Fruit fly (Drosophila melanogaster) whole organism, prepupa: Measurements from ENCODE around the gene CG14411.

Experiments
- CG10631 ChIP-seq: fragments of 200-800 bp; sonication (Bioruptor generic); optimal IDR thresholded peaks from 2 replicates; lab custom pipeline; 2016; ENCODE audit warnings: missing biosample characterization, missing genetic modification characterization
- CG10669 ChIP-seq: fragments of 200-800 bp; sonication (Bioruptor generic); optimal IDR thresholded peaks from 3 replicates; lab custom pipeline; 2018; ENCODE audit warnings: missing biosample characterization, mild to moderate bottlenecking, missing genetic modification characterization, moderate library complexity
- CG11294 ChIP-seq: fragments of 200-800 bp; sonication (Bioruptor generic); IDR thresholded peaks from 2 replicates; pipeline ENCODE4 v1.3.6; 2022; ENCODE audit warnings: missing biosample characterization, missing genetic modification characterization
- CG11762 ChIP-seq: fragments of 200-800 bp; sonication (Bioruptor generic); optimal IDR thresholded peaks from 3 replicates; lab custom pipeline; 2016; ENCODE audit warnings: missing biosample characterization, missing genetic modification characterization; ENCODE audit not compliant: insufficient read depth
- CG11902 ChIP-seq: fragments of 200-800 bp; sonication (Bioruptor generic); optimal IDR thresholded peaks from 3 replicates; lab custom pipeline; 2016; ENCODE audit warnings: missing biosample characterization, missing genetic modification characterization
- CG3032 ChIP-seq: fragments of 200-800 bp; optimal IDR thresholded peaks from 2 replicates; lab custom pipeline; 2019; ENCODE audit warnings: missing biosample characterization, mild to moderate bottlenecking, missing genetic modification characterization, moderate library complexity
- CG31627 ChIP-seq: fragments of 200-800 bp; sonication (Bioruptor generic); optimal IDR thresholded peaks from 3 replicates; lab custom pipeline; 2016; ENCODE audit warnings: missing biosample characterization, missing genetic modification characterization
- CG32006 ChIP-seq: fragments of 200-800 bp; sonication (Bioruptor generic); optimal IDR thresholded peaks from 3 replicates; lab custom pipeline; 2017; ENCODE audit warnings: missing biosample characterization, mild to moderate bottlenecking, missing genetic modification characterization
- CG3919 ChIP-seq: fragments of 200-800 bp; sonication (Bioruptor generic); optimal IDR thresholded peaks from 3 replicates; lab custom pipeline; 2016; ENCODE audit warnings: missing biosample characterization, missing genetic modification characterization
- CG6276 ChIP-seq: fragments of 200-800 bp; sonication (Bioruptor generic); optimal IDR thresholded peaks from 2 replicates; lab custom pipeline; 2017; ENCODE audit warnings: missing biosample characterization, mild to moderate bottlenecking, missing genetic modification characterization
- CG6808 ChIP-seq: fragments of 200-800 bp; sonication (Bioruptor generic); optimal IDR thresholded peaks from 3 replicates; lab custom pipeline; 2017; ENCODE audit warnings: missing biosample characterization, missing genetic modification characterization, mild to moderate bottlenecking, moderate library complexity, missing genetic modification reagents
- CG7368 ChIP-seq: fragments of 200-800 bp; sonication (Bioruptor generic); optimal IDR thresholded peaks from 3 replicates; lab custom pipeline; 2016; ENCODE audit warnings: missing biosample characterization, missing genetic modification characterization
- CG8319 ChIP-seq: fragments of 200-800 bp; sonication (Bioruptor generic); optimal IDR thresholded peaks from 3 replicates; lab custom pipeline; 2016; ENCODE audit warnings: missing biosample characterization, missing genetic modification characterization
- CG9139 ChIP-seq: fragments of 200-800 bp; sonication (Bioruptor generic); optimal IDR thresholded peaks from 3 replicates; lab custom pipeline; 2017; ENCODE audit warnings: missing biosample characterization, mild to moderate bottlenecking, missing genetic modification characterization
- Eip75B ChIP-seq: fragments of 200-800 bp; sonication (Bioruptor generic); optimal IDR thresholded peaks from 3 replicates; lab custom pipeline; 2016; ENCODE audit warnings: missing biosample characterization, missing genetic modification characterization
- Eip78C ChIP-seq: fragments of 200-800 bp; sonication (Bioruptor generic); peaks from one replicate; lab custom pipeline; 2016; ENCODE audit warnings: missing biosample characterization, missing genetic modification characterization
- Ets96B ChIP-seq: fragments of 200-800 bp; optimal IDR thresholded peaks from 2 replicates; lab custom pipeline; 2019; ENCODE audit warnings: missing biosample characterization, mild to moderate bottlenecking, missing genetic modification characterization, moderate library complexity
- Gug ChIP-seq: fragments of 200-800 bp; sonication (Bioruptor generic); IDR thresholded peaks from 2 replicates; pipeline ENCODE4 v1.3.6; 2022; ENCODE audit warnings: missing biosample characterization, missing genetic modification characterization
- Hr39 ChIP-seq: fragments of 200-800 bp; sonication (Bioruptor generic); optimal IDR thresholded peaks from 2 replicates; lab custom pipeline; 2016; ENCODE audit warnings: missing biosample characterization, missing genetic modification characterization
- Lpt ChIP-seq: fragments of 200-800 bp; sonication (Bioruptor generic); optimal IDR thresholded peaks from 3 replicates; lab custom pipeline; 2016; ENCODE audit warnings: missing biosample characterization, missing genetic modification characterization
- OdsH ChIP-seq: fragments of 200-800 bp; sonication (Bioruptor generic); optimal IDR thresholded peaks from 3 replicates; lab custom pipeline; 2016; ENCODE audit warnings: missing biosample characterization, missing genetic modification characterization
- Sox102F ChIP-seq: fragments of 200-800 bp; sonication (Bioruptor generic); optimal IDR thresholded peaks from 2 replicates; lab custom pipeline; 2016; ENCODE audit warnings: missing biosample characterization, mild to moderate bottlenecking, missing genetic modification characterization
- Sox14 ChIP-seq: fragments of 200-800 bp; sonication (Bioruptor generic); optimal IDR thresholded peaks from 3 replicates; lab custom pipeline; 2016; ENCODE audit warnings: missing biosample characterization, missing genetic modification characterization
- Sox15 ChIP-seq: fragments of 200-800 bp; sonication (Bioruptor generic); optimal IDR thresholded peaks from 3 replicates; lab custom pipeline; 2016; ENCODE audit warnings: missing biosample characterization, missing genetic modification characterization
- achi ChIP-seq: fragments of 200-800 bp; sonication (Bioruptor generic); optimal IDR thresholded peaks from 3 replicates; lab custom pipeline; 2016; ENCODE audit warnings: missing biosample characterization, missing genetic modification characterization
- acj6 ChIP-seq: fragments of 200-800 bp; sonication (Bioruptor generic); optimal IDR thresholded peaks from 3 replicates; lab custom pipeline; 2016; ENCODE audit warnings: missing biosample characterization, missing genetic modification characterization
- dac ChIP-seq: fragments of 200-800 bp; sonication (Bioruptor generic); optimal IDR thresholded peaks from 2 replicates; lab custom pipeline; 2017; ENCODE audit warnings: missing biosample characterization, mild to moderate bottlenecking, missing genetic modification characterization
- eg ChIP-seq: fragments of 200-800 bp; sonication (Bioruptor generic); IDR thresholded peaks from 3 replicates; pipeline ENCODE4 v1.3.6; 2022; ENCODE audit warnings: missing biosample characterization, missing genetic modification characterization
- fd59A ChIP-seq: fragments of 200-800 bp; sonication (Bioruptor generic); optimal IDR thresholded peaks from 2 replicates; lab custom pipeline; 2017; ENCODE audit warnings: missing biosample characterization, mild to moderate bottlenecking, missing genetic modification characterization, missing genetic modification reagents
- fd85E ChIP-seq: fragments of 200-800 bp; sonication (Bioruptor generic); optimal IDR thresholded peaks from 3 replicates; lab custom pipeline; 2016; ENCODE audit warnings: missing biosample characterization, missing genetic modification characterization
- fkh ChIP-seq: fragments of 200-800 bp; sonication (Bioruptor generic); optimal IDR thresholded peaks from 3 replicates; lab custom pipeline; 2017; ENCODE audit warnings: missing biosample characterization, mild to moderate bottlenecking, missing genetic modification characterization, moderate library complexity
- lz ChIP-seq: fragments of 200-800 bp; sonication (Bioruptor generic); optimal IDR thresholded peaks from 3 replicates; lab custom pipeline; 2016; ENCODE audit warnings: missing biosample characterization, missing genetic modification characterization
- pdm3 ChIP-seq: fragments of 200-800 bp; sonication (Bioruptor generic); optimal IDR thresholded peaks from 3 replicates; lab custom pipeline; 2016; ENCODE audit warnings: missing biosample characterization, missing genetic modification characterization
- salr ChIP-seq, 2 experiments: fragments of 200-800 bp; sonication (Bioruptor generic); optimal IDR thresholded peaks; 3 replicates each; lab custom pipeline; 2016 to 2018; ENCODE audit warnings: missing biosample characterization in 2 of 2, missing genetic modification characterization in 2 of 2, mild to moderate bottlenecking in 1 of 2
- spab ChIP-seq: fragments of 200-800 bp; sonication (Bioruptor generic); optimal IDR thresholded peaks from 2 replicates; lab custom pipeline; 2017; ENCODE audit warnings: missing biosample characterization, mild to moderate bottlenecking, missing genetic modification characterization, missing genetic modification reagents
- topi ChIP-seq: fragments of 200-800 bp; sonication (Bioruptor generic); optimal IDR thresholded peaks from 3 replicates; lab custom pipeline; 2016; ENCODE audit warnings: missing biosample characterization, missing genetic modification characterization
- vri ChIP-seq: fragments of 200-800 bp; sonication (Bioruptor generic); optimal IDR thresholded peaks from 3 replicates; lab custom pipeline; 2016; ENCODE audit warnings: missing biosample characterization, mild to moderate bottlenecking, missing genetic modification characterization

Gene CG14411

dm6 chrX:14825922-14826617, 6.4 kb upstream of the CG14411 start, which contains the start of gene rut (continued):
- TF ChIP-seq fd85E (GFP tag; lab: Kevin White, UChicago) (no peak), Eip75B (peak; percentile 16), CG11762 (GFP tag; lab: Kevin White, UChicago) (no peak), OdsH (no peak), CG9139 (no peak), lz (GFP tag; lab: Kevin White, UChicago) (peak; percentile 14), CG10631 (GFP tag; lab: Kevin White, UChicago) (no peak), CG10669 (GFP tag; lab: Kevin White, UChicago) (no peak)

DNA sequence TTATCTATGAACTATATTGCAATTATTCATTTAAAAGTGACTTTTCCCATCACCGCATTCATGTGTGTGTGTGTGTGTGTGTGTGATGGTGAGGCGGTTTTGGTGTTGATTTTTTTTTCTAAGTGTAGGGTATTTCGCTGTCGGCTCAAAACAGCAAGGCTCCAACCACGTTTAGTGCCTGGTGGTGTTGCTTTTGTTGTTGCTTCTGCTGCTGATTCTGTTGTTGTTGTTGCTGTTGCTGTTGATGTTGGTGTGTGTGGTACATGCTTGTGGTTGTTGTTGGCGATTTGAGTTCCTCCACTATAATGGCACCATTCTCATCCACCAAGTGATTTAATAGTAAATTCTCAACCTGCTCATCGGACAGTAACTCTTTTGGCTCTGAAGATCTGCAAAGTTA, 4.8 kb upstream of the CG14411 start:
- TF ChIP-seq topi (GFP tag; lab: Kevin White, UChicago) (no peak), CG8319 (no peak), Sox15 (no peak), salr (GFP tag; optimal IDR thresholded peaks at IDR 0.05; lab: Kevin White, UChicago) (no peak), Eip75B (no peak), CG11902 (GFP tag; lab: Kevin White, UChicago) (no peak)

- TF ChIP-seq topi (GFP tag; lab: Kevin White, UChicago) (peak; percentile 3), Hr39 (GFP tag; lab: Kevin White, UChicago) (no peak), fkh (GFP tag; lab: Kevin White, UChicago) (peak; percentile 6), salr (GFP tag; optimal IDR thresholded peaks at IDR 0.05; lab: Kevin White, UChicago) (no peak), Eip78C (GFP tag; lab: Kevin White, UChicago) (peak; percentile 51), fd85E (GFP tag; lab: Kevin White, UChicago) (no peak)
Observed at dm6 chrX:14831713-14832561, 510 bp upstream of the CG14411 start, which contains the start of gene CG14408. CG14408 (minus strand) TSS chrX:14832033.

DNA sequence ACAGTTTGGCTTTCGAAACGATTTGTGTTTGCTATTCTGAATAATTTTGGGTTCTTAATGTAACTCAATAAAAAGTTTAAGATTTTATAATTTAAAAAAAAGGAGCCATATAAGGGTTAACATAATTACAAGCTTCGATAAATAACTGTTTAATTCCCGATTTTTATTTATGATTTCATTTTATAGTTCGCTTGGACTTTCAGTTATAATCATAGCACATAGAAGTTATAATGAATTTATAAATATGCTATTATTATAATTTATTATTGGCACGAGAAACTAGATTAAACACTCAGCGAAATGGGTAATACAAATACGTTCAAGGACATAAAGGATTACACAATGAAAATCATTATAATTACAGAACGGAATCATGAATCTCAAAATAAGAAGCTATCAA, 4.0 kb downstream of the CG14411 start, which contains the start of gene CG14410:
Gene CG14410 (plus strand): TSS at position 301 of the 400 bp plus-strand sequence.
- no peak for TF ChIP-seq vri (GFP tag; lab: Kevin White, UChicago)
- TF ChIP-seq OdsH = no peak
- no peak for TF ChIP-seq Lpt (GFP tag; lab: Kevin White, UChicago)
- TF ChIP-seq pdm3 (GFP tag; lab: Kevin White, UChicago) = no peak
- TF ChIP-seq CG6808 (GFP tag; lab: Kevin White, UChicago) = no peak
- TF ChIP-seq achi (GFP tag; lab: Kevin White, UChicago) = no peak
- no peak for TF ChIP-seq CG11902 (GFP tag; lab: Kevin White, UChicago)
- no peak for TF ChIP-seq salr (GFP tag; optimal IDR thresholded peaks at IDR 0.05; lab: Kevin White, UChicago)

- TF ChIP-seq Sox102F = no peak
- TF ChIP-seq vri (GFP tag; lab: Kevin White, UChicago) = peak; percentile 38
- no peak for TF ChIP-seq CG8319
- no peak for TF ChIP-seq spab (GFP tag; lab: Kevin White, UChicago)
- TF ChIP-seq CG3032 = no peak
Observed at dm6 chrX:14837983-14838382, 5.5 kb downstream of the CG14411 start, which contains the start of gene Grx5. Grx5 (minus strand) TSS chrX:14838198.

DNA sequence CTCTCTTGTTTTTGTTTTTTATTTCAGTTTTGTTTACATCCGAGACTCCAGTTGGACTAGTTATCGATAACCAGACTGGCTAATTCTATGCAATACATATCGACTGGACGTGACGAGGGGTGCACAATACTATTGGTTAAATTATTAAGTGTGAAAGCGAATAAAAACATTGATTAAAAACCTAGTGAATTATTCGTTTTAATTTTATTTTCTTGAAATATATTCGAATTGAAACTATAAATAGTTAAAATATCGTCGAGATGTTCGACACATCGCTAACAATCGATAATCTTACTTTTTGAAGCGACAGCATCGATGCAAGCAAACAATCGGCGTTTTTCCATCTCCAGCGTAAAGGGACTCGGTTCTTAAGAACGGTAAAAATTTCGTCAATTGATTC, 6.6 kb downstream of the CG14411 start, which contains the start of the genes CG32590 and Flo2:
Gene CG32590 (minus strand): TSS at position 60 of the 400 bp plus-strand sequence.
Gene Flo2 (plus strand): TSS at position 330 of the 400 bp plus-strand sequence.
- TF ChIP-seq CG11294 (GFP tag; lab: Robert Waterston, UW) = peak; percentile 51; the same call in 1 of the 2 replicates
- TF ChIP-seq CG6276 = no peak
- TF ChIP-seq CG10631 (GFP tag; lab: Kevin White, UChicago) = no peak
- TF ChIP-seq dac (GFP tag; lab: Kevin White, UChicago) = no peak
- peak; percentile 69 for TF ChIP-seq Gug (GFP tag; lab: Robert Waterston, UW)
- peak; percentile 10 for TF ChIP-seq CG11762 (GFP tag; lab: Kevin White, UChicago)
- TF ChIP-seq CG9139 = no peak
- TF ChIP-seq eg (GFP tag; lab: Robert Waterston, UW) = peak; percentile 84
- peak; percentile 46 for TF ChIP-seq Lpt (GFP tag; lab: Kevin White, UChicago)
- peak; percentile 74 for TF ChIP-seq CG31627 (GFP tag; lab: Kevin White, UChicago)
- TF ChIP-seq spab (GFP tag; lab: Kevin White, UChicago) = no peak
- peak; percentile 67 for TF ChIP-seq lz (GFP tag; lab: Kevin White, UChicago)
- TF ChIP-seq Eip75B = peak; percentile 22
- TF ChIP-seq CG3919 (GFP tag; lab: Kevin White, UChicago) = peak; percentile 60
- peak; percentile 61 for TF ChIP-seq vri (GFP tag; lab: Kevin White, UChicago)
- TF ChIP-seq CG32006 (GFP tag; lab: Kevin White, UChicago) = no peak
- TF ChIP-seq Sox14 (GFP tag; lab: Kevin White, UChicago) = peak; percentile 60
- TF ChIP-seq fd59A (GFP tag; lab: Kevin White, UChicago) = no peak
- TF ChIP-seq Ets96B (tag; lab: Kevin White, UChicago) = peak; percentile 53
- TF ChIP-seq CG7368 = no peak
- peak; percentile 77 for TF ChIP-seq acj6 (GFP tag; lab: Kevin White, UChicago)
